Worm (Caenorhabditis elegans): ENCODE data around the gene cki-2.

DNA sequence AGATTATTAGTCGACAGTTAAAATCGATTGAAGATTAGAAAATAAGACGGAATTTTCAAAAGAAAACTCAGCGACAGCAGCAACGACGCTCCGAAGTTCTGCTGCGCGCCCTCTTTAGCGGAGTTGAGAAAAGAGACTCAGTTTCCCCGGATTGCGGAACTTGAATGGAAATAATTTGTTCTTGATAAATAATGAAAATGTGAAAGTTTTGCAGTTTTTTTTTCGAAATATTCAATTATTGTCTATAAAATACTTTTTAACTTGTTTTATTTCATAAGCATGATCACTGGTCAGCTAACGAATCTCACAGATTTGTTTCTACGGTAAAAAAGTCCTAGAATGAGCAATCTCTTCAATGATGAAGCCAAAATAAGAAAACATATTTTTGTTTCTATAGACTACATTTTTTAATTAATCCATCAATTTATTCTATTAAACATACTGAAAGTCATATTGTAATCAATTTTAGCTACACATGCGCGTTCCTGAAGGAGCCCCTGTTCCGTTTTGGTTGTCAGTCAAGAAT lies 41.2 kb downstream of the cki-2 start, which contains the start of the genes cec-3 and T09A5.15:
- TF ChIP-seq C38D4.7 (GFP tag; optimal IDR thresholded peaks at IDR 0.05) (no peak), pqm-1 (tag; optimal IDR thresholded peaks at IDR 0.05) (no peak), fax-1 (tag; optimal IDR thresholded peaks at IDR 0.05) (peak; percentile 12), pha-4 (tag; optimal IDR thresholded peaks at IDR 0.05) (no peak), ceh-14 (tag; optimal IDR thresholded peaks at IDR 0.05) (peak; percentile 38), F13H6.1 (tag; optimal IDR thresholded peaks at IDR 0.05) (peak; percentile 27), ref-2 (tag; optimal IDR thresholded peaks at IDR 0.05) (peak; percentile 51)
